Worm (Caenorhabditis elegans) whole organism, young adult: Measurements from ENCODE around the gene D1005.5.
A peak's percentile ranks its signal among the peaks of the same experiment; 100 is the strongest.

Experiments
- B0019.2 ChIP-seq: fragments of 200-800 bp; sonication (Bioruptor generic); conservative IDR thresholded peaks from 2 replicates; pipeline ENCODE4 v1.3.6; 2022; ENCODE audit warnings: missing genetic modification reagents, missing genetic modification characterization, missing compliant biosample characterization
- B0336.3 ChIP-seq: fragments of 200-800 bp; sonication (Bioruptor generic); IDR thresholded peaks from 2 replicates; pipeline ENCODE4 v1.3.6; 2022; ENCODE audit warnings: missing genetic modification characterization, missing compliant biosample characterization
- F22D6.2 ChIP-seq: sonication (generic microtip); optimal IDR thresholded peaks from 2 replicates; lab custom pipeline; 2016; ENCODE audit warnings: mild to moderate bottlenecking, missing genetic modification characterization, missing compliant biosample characterization
- F23B12.7 ChIP-seq: sonication (generic microtip); optimal IDR thresholded peaks from 2 replicates; lab custom pipeline; 2017; ENCODE audit warnings: missing genetic modification characterization, mild to moderate bottlenecking, missing compliant biosample characterization, antibody characterized with exemption, moderate library complexity; ENCODE audit not compliant: insufficient read depth
- F33H1.4 ChIP-seq: fragments of 200-800 bp; sonication (Bioruptor generic); IDR thresholded peaks from 2 replicates; pipeline ENCODE4 v1.3.6; 2022; ENCODE audit warnings: missing genetic modification reagents, missing genetic modification characterization, missing compliant biosample characterization
- F57C9.4 ChIP-seq: sonication (generic microtip); optimal IDR thresholded peaks from 2 replicates; lab custom pipeline; 2017; ENCODE audit warnings: mild to moderate bottlenecking, missing genetic modification characterization, missing compliant biosample characterization
- T07F8.4 ChIP-seq: sonication (generic microtip); optimal IDR thresholded peaks from 2 replicates; lab custom pipeline; 2016; ENCODE audit warnings: mild to moderate bottlenecking, missing genetic modification characterization, moderate library complexity, missing compliant biosample characterization
- Y53G8AR.9 ChIP-seq: fragments of 200-800 bp; sonication (Bioruptor generic); conservative IDR thresholded peaks from 2 replicates; pipeline ENCODE4 v1.3.6; 2022; ENCODE audit warnings: missing genetic modification reagents, missing genetic modification characterization, missing compliant biosample characterization
- ZK185.1 ChIP-seq: sonication (generic microtip); optimal IDR thresholded peaks from 2 replicates; lab custom pipeline; 2016; ENCODE audit warnings: mild to moderate bottlenecking, missing genetic modification characterization, missing compliant biosample characterization; ENCODE audit not compliant: poor library complexity, severe bottlenecking
- atf-7 ChIP-seq: sonication (generic microtip); optimal IDR thresholded peaks from 2 replicates; lab custom pipeline; 2017; ENCODE audit warnings: mild to moderate bottlenecking, missing genetic modification characterization, missing compliant biosample characterization
- attf-5 ChIP-seq: fragments of 200-800 bp; sonication (Bioruptor generic); optimal IDR thresholded peaks from 2 replicates; lab custom pipeline; 2018; ENCODE audit warnings: mild to moderate bottlenecking, missing genetic modification characterization, missing compliant biosample characterization
- bed-1 ChIP-seq: fragments of 200-800 bp; sonication (Bioruptor generic); IDR thresholded peaks from 2 replicates; pipeline ENCODE4 v1.3.6; 2022; ENCODE audit warnings: missing genetic modification reagents, missing genetic modification characterization, missing compliant biosample characterization
- cebp-1 ChIP-seq, 2 experiments: fragments of 200-800 bp in 1 of 2; sonication (Bioruptor generic) in 1 of 2; sonication (generic microtip) in 1 of 2; IDR thresholded peaks in 1 of 2; optimal IDR thresholded peaks in 1 of 2; 2 replicates each; pipeline versions ENCODE4 v1.3.6 to Lab custom; 2017 to 2022; ENCODE audit warnings: missing compliant biosample characterization in 2 of 2, missing genetic modification characterization in 2 of 2, mild to moderate bottlenecking in 1 of 2, missing genetic modification reagents in 1 of 2, moderate library complexity in 1 of 2
- cebp-2 ChIP-seq: fragments of 200-800 bp; sonication (Bioruptor generic); IDR thresholded peaks from 2 replicates; pipeline ENCODE4 v1.3.6; 2022; ENCODE audit warnings: missing genetic modification characterization, missing compliant biosample characterization
- ceh-91 ChIP-seq: fragments of 200-800 bp; sonication (Bioruptor generic); IDR thresholded peaks from 2 replicates; pipeline ENCODE4 v1.3.6; 2022; ENCODE audit warnings: missing genetic modification reagents, missing genetic modification characterization, missing compliant biosample characterization
- dox-1 ChIP-seq: fragments of 200-800 bp; sonication (Bioruptor generic); IDR thresholded peaks from 2 replicates; pipeline ENCODE4 v1.3.6; 2022; ENCODE audit warnings: missing genetic modification reagents, missing genetic modification characterization, missing compliant biosample characterization
- efl-1 ChIP-seq: fragments of 150-350 bp; optimal IDR thresholded peaks from 2 replicates; lab custom pipeline; 2014; ENCODE audit warnings: missing biosample characterization, missing genetic modification reagents, missing genetic modification characterization
- egl-44 ChIP-seq: fragments of 200-800 bp; sonication (Bioruptor generic); IDR thresholded peaks from 2 replicates; pipeline ENCODE4 v1.3.6; 2022; ENCODE audit warnings: missing genetic modification reagents, missing genetic modification characterization, missing compliant biosample characterization
- egrh-3 ChIP-seq: fragments of 200-800 bp; sonication (Bioruptor generic); IDR thresholded peaks from 2 replicates; pipeline ENCODE4 v1.3.6; 2022; ENCODE audit warnings: missing genetic modification reagents, missing genetic modification characterization, missing compliant biosample characterization
- fkh-3 ChIP-seq: sonication (generic microtip); optimal IDR thresholded peaks from 2 replicates; lab custom pipeline; 2016; ENCODE audit warnings: mild to moderate bottlenecking, missing genetic modification characterization, missing compliant biosample characterization
- gei-17 ChIP-seq: fragments of 200-800 bp; sonication (Bioruptor generic); optimal IDR thresholded peaks from 2 replicates; lab custom pipeline; 2018; ENCODE audit warnings: mild to moderate bottlenecking, missing genetic modification characterization, missing compliant biosample characterization
- him-1 ChIP-seq: sonication (generic microtip); optimal IDR thresholded peaks from 2 replicates; lab custom pipeline; 2016; ENCODE audit warnings: missing genotype, missing genetic modification reagents, missing genetic modification characterization, missing compliant biosample characterization
- hlh-12 ChIP-seq: sonication (generic microtip); optimal IDR thresholded peaks from 2 replicates; lab custom pipeline; 2016; ENCODE audit warnings: missing genetic modification characterization, missing compliant biosample characterization
- hmg-20 ChIP-seq: fragments of 200-800 bp; sonication (Bioruptor generic); IDR thresholded peaks from 2 replicates; pipeline ENCODE4 v1.3.6; 2022; ENCODE audit warnings: missing genetic modification reagents, missing genetic modification characterization, missing compliant biosample characterization
- let-607 ChIP-seq, 2 experiments: fragments of 200-800 bp in 1 of 2; sonication (Bioruptor generic) in 1 of 2; sonication (generic microtip) in 1 of 2; optimal IDR thresholded peaks; 2 replicates each; lab custom pipeline; 2016 to 2018; ENCODE audit warnings: mild to moderate bottlenecking in 2 of 2, missing compliant biosample characterization in 2 of 2, missing genetic modification characterization in 2 of 2, moderate library complexity in 2 of 2, missing genotype in 1 of 2
- lin-26 ChIP-seq: fragments of 200-800 bp; sonication (Bioruptor generic); IDR thresholded peaks from 2 replicates; pipeline ENCODE4 v1.3.6; 2022; ENCODE audit warnings: missing genetic modification reagents, missing genetic modification characterization, missing compliant biosample characterization
- lin-35 ChIP-seq, 3 experiments: fragments of 150-350 bp in 2 of 3; sonication (generic microtip) in 1 of 3; optimal IDR thresholded peaks; 2 replicates each; lab custom pipeline; 2014 to 2018; ENCODE audit warnings: missing biosample characterization in 3 of 3, missing genetic modification characterization in 3 of 3, missing genetic modification reagents in 3 of 3
- lin-54 ChIP-seq: fragments of 200-800 bp; sonication (Bioruptor generic); optimal IDR thresholded peaks from 2 replicates; lab custom pipeline; 2018; ENCODE audit warnings: mild to moderate bottlenecking, missing genetic modification characterization, missing compliant biosample characterization
- madf-3 ChIP-seq: fragments of 200-800 bp; sonication (Bioruptor generic); IDR thresholded peaks from 2 replicates; pipeline ENCODE4 v1.3.6; 2022; ENCODE audit warnings: missing genetic modification reagents, missing genetic modification characterization, missing compliant biosample characterization
- madf-6 ChIP-seq: fragments of 200-800 bp; sonication (Bioruptor generic); IDR thresholded peaks from 2 replicates; pipeline ENCODE4 v1.3.6; 2022; ENCODE audit warnings: missing genetic modification reagents, missing genetic modification characterization, missing compliant biosample characterization
- pha-4 ChIP-seq: fragments of 150-350 bp; sonication (generic microtip); optimal IDR thresholded peaks from 2 replicates; lab custom pipeline; 2014; ENCODE audit warnings: missing biosample characterization, missing genetic modification reagents, missing genetic modification characterization
- repo-1 ChIP-seq: sonication (generic microtip); optimal IDR thresholded peaks from 2 replicates; lab custom pipeline; 2017; ENCODE audit warnings: mild to moderate bottlenecking, missing genetic modification characterization, missing compliant biosample characterization
- rpc-1 ChIP-seq, 2 experiments: fragments of 150-350 bp in 1 of 2; sonication (generic microtip) in 1 of 2; optimal IDR thresholded peaks; 2 replicates each; lab custom pipeline; 2014 to 2018; ENCODE audit warnings: missing biosample characterization in 1 of 2, missing genetic modification characterization in 1 of 2, missing genetic modification reagents in 1 of 2, missing genotype in 1 of 2
- sea-2 ChIP-seq: fragments of 200-800 bp; sonication (Bioruptor generic); IDR thresholded peaks from 2 replicates; pipeline ENCODE4 v1.3.6; 2022; ENCODE audit warnings: missing genetic modification characterization, missing compliant biosample characterization
- sptf-2 ChIP-seq: fragments of 200-800 bp; sonication (Bioruptor generic); optimal IDR thresholded peaks from 2 replicates; lab custom pipeline; 2018; ENCODE audit warnings: mild to moderate bottlenecking, missing genetic modification characterization, missing compliant biosample characterization
- unc-130 ChIP-seq: sonication (generic microtip); optimal IDR thresholded peaks from 2 replicates; lab custom pipeline; 2016; ENCODE audit warnings: missing genetic modification reagents, missing genetic modification characterization, missing compliant biosample characterization
- xnd-1 ChIP-seq: sonication (generic microtip); optimal IDR thresholded peaks from 2 replicates; lab custom pipeline; 2016; ENCODE audit warnings: missing genotype, missing genetic modification reagents, missing genetic modification characterization, missing compliant biosample characterization
- zfh-2 ChIP-seq: fragments of 200-800 bp; sonication (Bioruptor generic); conservative IDR thresholded peaks from 2 replicates; pipeline ENCODE4 v1.3.6; 2022; ENCODE audit warnings: missing genetic modification reagents, missing genetic modification characterization, missing compliant biosample characterization
- ztf-18 ChIP-seq: sonication (generic microtip); optimal IDR thresholded peaks from 2 replicates; lab custom pipeline; 2016; ENCODE audit warnings: missing genotype, mild to moderate bottlenecking, missing genetic modification characterization, missing compliant biosample characterization
- ztf-6 ChIP-seq: fragments of 200-800 bp; sonication (Bioruptor generic); IDR thresholded peaks from 2 replicates; pipeline ENCODE4 v1.3.6; 2022; ENCODE audit warnings: missing genetic modification reagents, missing genetic modification characterization, missing compliant biosample characterization

Gene D1005.5

ce11 chrX:1441602-1442183, 31.1 kb downstream of the D1005.5 start:
- TF ChIP-seq zfh-2 (GFP tag; lab: Robert Waterston, UW) (peak; percentile 79), sptf-2 (GFP tag; lab: Kevin White, UChicago) (no peak), egrh-3 (GFP tag; lab: Robert Waterston, UW) (peak; percentile 79; the same call in 1 of the 2 replicates)

- no peak for TF ChIP-seq F23B12.7 (tag; lab: Kevin White, UChicago)
- no peak for TF ChIP-seq F57C9.4
- TF ChIP-seq fkh-3 (tag; lab: Kevin White, UChicago): no peak
- no peak for TF ChIP-seq him-1 (tag; lab: Kevin White, UChicago)
- no peak for TF ChIP-seq pha-4 (tag; lab: Kevin White, UChicago)
- no peak for TF ChIP-seq egrh-3 (GFP tag; lab: Robert Waterston, UW)
- TF ChIP-seq bed-1 (GFP tag; lab: Robert Waterston, UW): no peak
- TF ChIP-seq B0019.2 (GFP tag; lab: Robert Waterston, UW): no peak
- no peak for TF ChIP-seq atf-7 (tag; lab: Kevin White, UChicago)
- TF ChIP-seq F33H1.4 (GFP tag; lab: Robert Waterston, UW): no peak
- TF ChIP-seq cebp-1 (GFP tag; IDR thresholded peaks at IDR 0.05; lab: Robert Waterston, UW): no peak
- no peak for TF ChIP-seq cebp-1 (tag; optimal IDR thresholded peaks at IDR 0.05; lab: Kevin White, UChicago)
- no peak for TF ChIP-seq lin-26 (GFP tag; lab: Robert Waterston, UW)
- no peak for TF ChIP-seq cebp-2 (GFP tag; lab: Robert Waterston, UW)
- no peak for TF ChIP-seq madf-3
- no peak for TF ChIP-seq lin-54
- no peak for TF ChIP-seq let-607 (tag; optimal IDR thresholded peaks at IDR 0.05; lab: Kevin White, UChicago)
- TF ChIP-seq ztf-6: no peak
- TF ChIP-seq unc-130 (GFP tag; lab: Kevin White, UChicago): no peak
- TF ChIP-seq hmg-20 (GFP tag; lab: Robert Waterston, UW): no peak
Measured at ce11 chrX:1440161-1440560, 32.6 kb downstream of the D1005.5 start, which contains the start of gene sedl-1. Gene sedl-1 (minus strand): TSS chrX:1440261.

DNA sequence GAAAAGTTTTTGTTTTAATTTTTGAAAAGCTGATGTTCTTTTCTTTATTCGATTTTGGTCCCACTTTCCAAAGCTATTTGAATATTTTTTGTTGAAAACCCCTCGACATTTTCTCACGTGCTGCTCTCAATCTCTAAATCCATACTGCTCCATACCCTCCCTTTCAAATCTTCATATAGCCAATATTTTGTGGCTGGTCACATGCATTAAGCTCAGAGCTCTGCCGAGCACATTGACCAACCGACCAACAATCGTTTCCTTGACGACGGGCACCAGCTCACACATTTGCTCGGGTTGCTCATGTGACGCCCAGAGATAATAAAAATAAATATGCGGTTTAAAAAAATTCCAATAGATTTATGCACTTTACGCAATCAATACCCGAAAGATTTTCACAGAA, 33.9 kb downstream of the D1005.5 start:
- TF ChIP-seq repo-1 (tag; lab: Kevin White, UChicago): no peak
- TF ChIP-seq atf-7 (tag; lab: Kevin White, UChicago): no peak
- TF ChIP-seq zfh-2 (GFP tag; lab: Robert Waterston, UW): no peak
- 0 out of 2 replicates have a peak, but pooled peaks have one; percentile 8 for TF ChIP-seq dox-1 (GFP tag; lab: Robert Waterston, UW)
- TF ChIP-seq lin-35 (GFP tag; optimal IDR thresholded peaks at IDR 0.05; lab: Kevin White, UChicago): peak in 1 of 3 experiments; percentile 25
- TF ChIP-seq efl-1: no peak
- TF ChIP-seq cebp-1 (GFP tag; IDR thresholded peaks at IDR 0.05; lab: Robert Waterston, UW): no peak
- TF ChIP-seq cebp-1 (tag; optimal IDR thresholded peaks at IDR 0.05; lab: Kevin White, UChicago): peak; percentile 24
- TF ChIP-seq, all 124 proteins: peak for 3

DNA sequence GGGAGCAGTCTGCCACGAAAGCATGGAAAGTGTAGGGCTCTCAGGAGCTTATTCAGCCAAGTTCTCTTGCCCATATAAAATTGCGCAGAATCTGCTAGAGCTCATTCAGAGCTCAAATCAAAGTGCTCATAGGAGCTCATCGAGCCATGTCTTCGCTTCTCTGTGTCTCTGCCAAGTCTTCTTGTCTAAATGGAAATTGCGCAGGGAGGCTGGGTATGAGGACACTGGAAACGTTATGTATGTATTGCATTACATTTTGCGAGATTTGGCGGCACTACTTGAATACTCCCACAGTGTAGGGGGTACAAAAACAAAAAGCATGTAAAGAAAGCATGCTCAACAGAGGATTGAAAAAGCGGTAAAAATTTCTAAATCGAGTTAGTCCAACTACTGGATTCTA, 35.7 kb downstream of the D1005.5 start:
- TF ChIP-seq madf-6 (no peak), xnd-1 (no peak), rpc-1 (optimal IDR thresholded peaks at IDR 0.05; lab: Kevin White, UChicago) (no peak), rpc-1 (tag; optimal IDR thresholded peaks at IDR 0.05; lab: Kevin White, UChicago) (no peak), hlh-12 (tag; lab: Kevin White, UChicago) (no peak), pha-4 (tag; lab: Kevin White, UChicago) (no peak), atf-7 (tag; lab: Kevin White, UChicago) (no peak), B0336.3 (no peak), F23B12.7 (tag; lab: Kevin White, UChicago) (no peak), egl-44 (0 out of 2 replicates have a peak, but pooled peaks have one; percentile 23), ZK185.1 (peak; percentile 8), ceh-91 (GFP tag; lab: Robert Waterston, UW) (no peak), F22D6.2 (tag; lab: Kevin White, UChicago) (no peak), sea-2 (GFP tag; lab: Robert Waterston, UW) (no peak), ztf-6 (no peak), gei-17 (GFP tag; lab: Kevin White, UChicago) (peak; percentile 59), ztf-18 (tag; lab: Kevin White, UChicago) (no peak), T07F8.4 (tag; lab: Kevin White, UChicago) (no peak), dox-1 (GFP tag; lab: Robert Waterston, UW) (peak; percentile 31; the same call in 1 of the 2 replicates), F33H1.4 (GFP tag; lab: Robert Waterston, UW) (no peak), attf-5 (GFP tag; lab: Kevin White, UChicago) (no peak), Y53G8AR.9 (GFP tag; lab: Robert Waterston, UW) (no peak), let-607 (tag; optimal IDR thresholded peaks at IDR 0.05; lab: Kevin White, UChicago) (no peak)
